Fruit fly (Drosophila melanogaster): ENCODE data around the gene Pih1D1.

The Pih1D1 gene

DNA sequence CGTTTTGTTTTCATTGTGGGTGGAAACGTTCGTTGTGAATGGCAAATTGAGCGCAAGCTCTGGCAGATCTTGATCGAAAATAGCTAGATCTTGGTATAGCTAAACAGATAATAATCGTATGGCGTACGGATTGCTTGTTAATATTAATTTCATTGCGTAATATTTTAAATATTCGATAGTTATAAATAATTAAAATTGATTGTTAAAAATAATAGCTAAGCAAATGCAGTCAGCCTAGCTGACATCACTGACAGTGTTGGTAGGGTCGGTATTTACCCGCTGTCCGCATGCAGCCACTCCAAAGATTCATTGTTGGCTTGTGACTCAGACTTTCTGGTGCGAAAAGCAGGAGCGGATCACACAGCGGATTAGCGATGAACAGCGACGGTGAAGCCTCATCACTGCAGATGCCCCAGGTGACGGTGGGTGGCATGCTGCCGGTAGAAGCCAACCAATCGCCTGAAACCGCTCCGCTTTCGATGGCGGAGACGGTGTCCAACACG, 17.2 kb downstream of the Pih1D1 start, which contains the start of the genes CG5776 and spict (continued):
- TF ChIP-seq CG15479 (GFP tag; optimal IDR thresholded peaks at IDR 0.05) (peak; percentile 31), z (GFP tag; IDR thresholded peaks at IDR 0.05) (no peak), wdn (GFP tag; IDR thresholded peaks at IDR 0.05) (no peak; the same call in none of the 2 replicates), pb (GFP tag; optimal IDR thresholded peaks at IDR 0.05) (no peak), CG5180 (GFP tag; optimal IDR thresholded peaks at IDR 0.05) (no peak), cad (GFP tag; optimal IDR thresholded peaks at IDR 0.05) (no peak), Dll (GFP tag; IDR thresholded peaks at IDR 0.05; ENCODE audit: partially characterized antibody) (peak; percentile 54; the same call in 1 of the 4 replicates), ind (GFP tag; optimal IDR thresholded peaks at IDR 0.05) (peak; percentile 51), CG12769 (tag; optimal IDR thresholded peaks at IDR 0.05) (peak; percentile 89), CG2712 (tag; optimal IDR thresholded peaks at IDR 0.05) (peak; percentile 82), kni (GFP tag; optimal IDR thresholded peaks at IDR 0.05) (peak; percentile 18), CG16813 (GFP tag; IDR thresholded peaks at IDR 0.05; ENCODE audit: partially characterized antibody) (no peak), CG12071 (GFP tag; optimal IDR thresholded peaks at IDR 0.05) (no peak), Aef1 (GFP tag; IDR thresholded peaks at IDR 0.05) (peak; percentile 83), sr (GFP tag; IDR thresholded peaks at IDR 0.05) (no peak), bbx (GFP tag; IDR thresholded peaks at IDR 0.05; ENCODE audit: partially characterized antibody) (peak; percentile 35; the same call in 1 of the 2 replicates), emc (GFP tag; optimal IDR thresholded peaks at IDR 0.05) (no peak), D19B (GFP tag; optimal IDR thresholded peaks at IDR 0.05) (peak; percentile 3), lilli (GFP tag; optimal IDR thresholded peaks at IDR 0.05) (peak; percentile 76), ftz-f1 (GFP tag; optimal IDR thresholded peaks at IDR 0.05) (no peak), en (GFP tag; optimal IDR thresholded peaks at IDR 0.05) (no peak), corto (GFP tag; optimal IDR thresholded peaks at IDR 0.05) (no peak), CG1647 (GFP tag; optimal IDR thresholded peaks at IDR 0.05) (no peak), tll (GFP tag; optimal IDR thresholded peaks at IDR 0.05) (peak in 1 of 2 experiments; percentile 70), fru (optimal IDR thresholded peaks at IDR 0.05) (no peak), Ets65A (GFP tag) (peak; percentile 24), CG17328 (GFP tag; IDR thresholded peaks at IDR 0.05) (peak; percentile 79), hkb (optimal IDR thresholded peaks at IDR 0.05) (peak; percentile 62), hkb (GFP tag; IDR thresholded peaks at IDR 0.05) (peak; percentile 69), Kr (GFP tag; optimal IDR thresholded peaks at IDR 0.05) (no peak), CG2199 (GFP tag; IDR thresholded peaks at IDR 0.05) (no peak), run (tag; optimal IDR thresholded peaks at IDR 0.05) (peak; percentile 19), CG8281 (tag; optimal IDR thresholded peaks at IDR 0.05) (no peak), jing (GFP tag; optimal IDR thresholded peaks at IDR 0.05) (peak; percentile 38), CG30020 (tag; optimal IDR thresholded peaks at IDR 0.05) (peak; percentile 58), Side (GFP tag; optimal IDR thresholded peaks at IDR 0.05) (no peak), jumu (GFP tag; optimal IDR thresholded peaks at IDR 0.05) (no peak), CG6654 (GFP tag; optimal IDR thresholded peaks at IDR 0.05) (no peak), YL-1 (GFP tag; optimal IDR thresholded peaks at IDR 0.05) (peak; percentile 60), CG10274 (GFP tag; optimal IDR thresholded peaks at IDR 0.05) (no peak), Deaf1 (tag; optimal IDR thresholded peaks at IDR 0.05) (no peak), tx (GFP tag; optimal IDR thresholded peaks at IDR 0.05) (peak; percentile 3), Atf3 (GFP tag; optimal IDR thresholded peaks at IDR 0.05) (no peak), Fer1 (GFP tag; optimal IDR thresholded peaks at IDR 0.05) (peak; percentile 70), slp2 (GFP tag; optimal IDR thresholded peaks at IDR 0.05) (peak; percentile 18), tgo (GFP tag; IDR thresholded peaks at IDR 0.05) (peak; percentile 84), D19A (tag; optimal IDR thresholded peaks at IDR 0.05) (peak; percentile 45), Dref (GFP tag; IDR thresholded peaks at IDR 0.05) (peak; percentile 36; the same call in 1 of the 2 replicates), gem (tag; optimal IDR thresholded peaks at IDR 0.05) (peak; percentile 90), CG3163 (GFP tag; optimal IDR thresholded peaks at IDR 0.05) (no peak), CG13287 (GFP tag; IDR thresholded peaks at IDR 0.05; ENCODE audit: partially characterized antibody) (peak; percentile 62; the same call in 1 of the 2 replicates)

All from whole organism, embryonic.